Fruit fly (Drosophila melanogaster): ENCODE measurements around the gene CG31635.
A peak's percentile ranks its signal among the peaks of the same experiment; 100 is the strongest.

Gene CG31635

dm6 chr2L:6683992-6684882, 35.3 kb upstream of the CG31635 start, which contains the start of gene Nhe3 (continued):
- TF ChIP-seq CHES-1-like (GFP tag; optimal IDR thresholded peaks at IDR 0.05) (peak; percentile 86), CG17385 (GFP tag; optimal IDR thresholded peaks at IDR 0.05) (peak; percentile 71), sqz (GFP tag; optimal IDR thresholded peaks at IDR 0.05) (peak; percentile 74), bab2 (GFP tag; optimal IDR thresholded peaks at IDR 0.05) (peak; percentile 88), zf30C (GFP tag; optimal IDR thresholded peaks at IDR 0.05) (no peak), ssp (GFP tag; IDR thresholded peaks at IDR 0.05) (peak; percentile 66), ara (GFP tag; IDR thresholded peaks at IDR 0.05) (peak; percentile 78), ase (GFP tag; IDR thresholded peaks at IDR 0.05) (peak; percentile 69; the same call in 1 of the 3 replicates), crp (GFP tag; optimal IDR thresholded peaks at IDR 0.05) (peak; percentile 8 to 72), CG12299 (tag; optimal IDR thresholded peaks at IDR 0.05) (peak; percentile 67), Aef1 (GFP tag; IDR thresholded peaks at IDR 0.05) (peak; percentile 89), CG5180 (GFP tag; optimal IDR thresholded peaks at IDR 0.05) (peak; percentile 20), Ptx1 (GFP tag; IDR thresholded peaks at IDR 0.05) (peak; percentile 89), Dbx (GFP tag; IDR thresholded peaks at IDR 0.05) (peak; percentile 89), Taf1 (GFP tag; IDR thresholded peaks at IDR 0.05) (peak; percentile 77), CG7786 (GFP tag; optimal IDR thresholded peaks at IDR 0.05) (peak; percentile 82), CG1233 (GFP tag; optimal IDR thresholded peaks at IDR 0.05) (peak; percentile 73), ewg (GFP tag; optimal IDR thresholded peaks at IDR 0.05) (peak; percentile 73), ro (GFP tag; IDR thresholded peaks at IDR 0.05) (peak; percentile 67; the same call in 1 of the 2 replicates), CG13775 (GFP tag; optimal IDR thresholded peaks at IDR 0.05) (peak; percentile 76), CG7987 (GFP tag; optimal IDR thresholded peaks at IDR 0.05) (no peak), sug (tag; optimal IDR thresholded peaks at IDR 0.05) (peak; percentile 78), CG33557 (GFP tag; optimal IDR thresholded peaks at IDR 0.05) (peak; percentile 30), amos (GFP tag; IDR thresholded peaks at IDR 0.05; ENCODE audit: partially characterized antibody) (peak; percentile 42), CG13296 (GFP tag; optimal IDR thresholded peaks at IDR 0.05) (peak; percentile 79), CG8944 (GFP tag; optimal IDR thresholded peaks at IDR 0.05) (peak; percentile 68), ato (GFP tag; IDR thresholded peaks at IDR 0.05; ENCODE audit: partially characterized antibody) (0 out of 2 replicates have a peak, but pooled peaks have one; percentile 38), CG15073 (GFP tag; optimal IDR thresholded peaks at IDR 0.05) (no peak), pum (GFP tag; optimal IDR thresholded peaks at IDR 0.05) (peak; percentile 78), Dip2 (GFP tag; IDR thresholded peaks at IDR 0.05) (peak; percentile 95), CG8359 (GFP tag; optimal IDR thresholded peaks at IDR 0.05; ENCODE audit: borderline replicate concordance) (peak; percentile 24), CG31224 (GFP tag; IDR thresholded peaks at IDR 0.05) (peak; percentile 63), HLH3B (GFP tag; IDR thresholded peaks at IDR 0.05) (peak; percentile 78), CG17612 (GFP tag; IDR thresholded peaks at IDR 0.05) (peak; percentile 59; the same call in 1 of the 2 replicates), nau (GFP tag; optimal IDR thresholded peaks at IDR 0.05) (peak; percentile 58), CoRest (tag; optimal IDR thresholded peaks at IDR 0.05) (peak; percentile 84), CG8290 (GFP tag; optimal IDR thresholded peaks at IDR 0.05) (peak; percentile 92), CG8290 (tag; optimal IDR thresholded peaks at IDR 0.05) (peak; percentile 69 to 81), eyg (GFP tag; optimal IDR thresholded peaks at IDR 0.05) (peak; percentile 75), CG6765 (GFP tag; optimal IDR thresholded peaks at IDR 0.05) (peak; percentile 60), CG11723 (GFP tag; optimal IDR thresholded peaks at IDR 0.05) (peak; percentile 75), corto (GFP tag; optimal IDR thresholded peaks at IDR 0.05) (no peak), CG7963 (GFP tag; IDR thresholded peaks at IDR 0.05; ENCODE audit: partially characterized antibody) (0 out of 3 replicates have a peak, but pooled peaks have one; percentile 12), CG31365 (tag; optimal IDR thresholded peaks at IDR 0.05) (no peak), unpg (GFP tag; optimal IDR thresholded peaks at IDR 0.05) (peak; percentile 80), esg (GFP tag; conservative IDR thresholded peaks at IDR 0.05) (peak; percentile 76), CG3281 (GFP tag; optimal IDR thresholded peaks at IDR 0.05) (peak; percentile 74), CG31388 (GFP tag; optimal IDR thresholded peaks at IDR 0.05) (peak; percentile 62)

All from whole organism, embryonic.